Fruit fly (Drosophila melanogaster) whole organism, embryonic: ENCODE data around the gene eIF3h.

Experiments
- Ada2b ChIP-seq: fragments of 200-800 bp; sonication (Bioruptor generic); IDR thresholded peaks from 2 replicates; pipeline ENCODE4 v1.3.6; 2022; ENCODE audit warnings: missing biosample characterization, missing genetic modification characterization
- Bgb ChIP-seq: fragments of 200-800 bp; sonication (Bioruptor generic); IDR thresholded peaks from 2 replicates; pipeline ENCODE4 v1.3.6; 2022; ENCODE audit warnings: missing biosample characterization, missing genetic modification characterization; ENCODE audit not compliant: partially characterized antibody
- BtbVII ChIP-seq: fragments of 200-800 bp; sonication (Bioruptor generic); optimal IDR thresholded peaks from 3 replicates; lab custom pipeline; 2017; ENCODE audit warnings: missing biosample characterization, mild to moderate bottlenecking, missing genetic modification characterization
- CG12104 ChIP-seq: fragments of 200-800 bp; sonication (Bioruptor generic); optimal IDR thresholded peaks from 3 replicates; lab custom pipeline; 2016; ENCODE audit warnings: missing biosample characterization, missing genetic modification characterization
- CG1529 ChIP-seq: fragments of 200-800 bp; sonication (Bioruptor generic); optimal IDR thresholded peaks from 3 replicates; lab custom pipeline; 2018; ENCODE audit warnings: missing biosample characterization, missing genetic modification characterization
- CG1792 ChIP-seq: fragments of 200-800 bp; sonication (Bioruptor generic); optimal IDR thresholded peaks from 2 replicates; lab custom pipeline; 2016; ENCODE audit warnings: missing biosample characterization, missing genetic modification characterization
- CG2129 ChIP-seq: fragments of 200-800 bp; sonication (Bioruptor generic); IDR thresholded peaks from 2 replicates; pipeline ENCODE4 v1.3.6; 2022; ENCODE audit warnings: missing biosample characterization, missing genetic modification characterization; ENCODE audit not compliant: partially characterized antibody
- CG30431 ChIP-seq: fragments of 200-800 bp; sonication (Bioruptor generic); optimal IDR thresholded peaks from 2 replicates; lab custom pipeline; 2017; ENCODE audit warnings: missing biosample characterization, missing genetic modification characterization
- CG33557 ChIP-seq: fragments of 200-800 bp; sonication (Bioruptor generic); optimal IDR thresholded peaks from 2 replicates; lab custom pipeline; 2019; ENCODE audit warnings: missing biosample characterization, mild to moderate bottlenecking, missing genetic modification characterization, moderate library complexity
- CG34422 ChIP-seq: fragments of 200-800 bp; sonication (Bioruptor generic); IDR thresholded peaks from 3 replicates; pipeline ENCODE4 v1.3.6; 2022; ENCODE audit warnings: missing biosample characterization, missing genetic modification characterization
- CG6175 ChIP-seq: fragments of 200-800 bp; sonication (Bioruptor generic); IDR thresholded peaks from 3 replicates; pipeline ENCODE4 v1.3.6; 2022; ENCODE audit warnings: missing biosample characterization, missing genetic modification characterization
- CG6854 ChIP-seq: fragments of 200-800 bp; sonication (Bioruptor generic); optimal IDR thresholded peaks from 3 replicates; lab custom pipeline; 2017; ENCODE audit warnings: missing biosample characterization, mild to moderate bottlenecking, missing genetic modification characterization
- CG7556 ChIP-seq: fragments of 200-800 bp; sonication (Bioruptor generic); optimal IDR thresholded peaks from 2 replicates; lab custom pipeline; 2017; ENCODE audit warnings: missing biosample characterization, mild to moderate bottlenecking, missing genetic modification characterization
- CG9215 ChIP-seq: fragments of 200-800 bp; sonication (Bioruptor generic); IDR thresholded peaks from 2 replicates; pipeline ENCODE4 v1.3.6; 2022; ENCODE audit warnings: missing biosample characterization, missing genetic modification characterization
- CG9876 ChIP-seq: fragments of 200-800 bp; sonication (Bioruptor generic); optimal IDR thresholded peaks from 2 replicates; lab custom pipeline; 2016; ENCODE audit warnings: missing biosample characterization, missing genetic modification characterization
- CG9932 ChIP-seq: fragments of 200-800 bp; sonication (Bioruptor generic); IDR thresholded peaks from 2 replicates; pipeline ENCODE4 v1.3.6; 2022; ENCODE audit warnings: missing biosample characterization, missing genetic modification characterization
- Doc3 ChIP-seq: fragments of 200-800 bp; sonication (Bioruptor generic); IDR thresholded peaks from 3 replicates; pipeline ENCODE4 v1.3.6; 2022; ENCODE audit warnings: missing biosample characterization, missing genetic modification characterization; ENCODE audit not compliant: partially characterized antibody
- Dp ChIP-seq: fragments of 200-800 bp; sonication (Bioruptor generic); optimal IDR thresholded peaks from 2 replicates; lab custom pipeline; 2018; ENCODE audit warnings: missing biosample characterization, mild to moderate bottlenecking, missing genetic modification characterization, moderate library complexity
- E2f2 ChIP-seq: fragments of 200-800 bp; sonication (Bioruptor generic); IDR thresholded peaks from 2 replicates; pipeline ENCODE4 v1.3.6; 2022; ENCODE audit warnings: missing biosample characterization, missing genetic modification characterization
- HLH4C ChIP-seq: fragments of 200-800 bp; sonication (Bioruptor generic); IDR thresholded peaks from 3 replicates; pipeline ENCODE4 v1.3.6; 2022; ENCODE audit warnings: missing biosample characterization, missing genetic modification characterization; ENCODE audit not compliant: partially characterized antibody
- Hey ChIP-seq: fragments of 200-800 bp; sonication (Bioruptor generic); optimal IDR thresholded peaks from 3 replicates; lab custom pipeline; 2018; ENCODE audit warnings: missing biosample characterization, mild to moderate bottlenecking, missing genetic modification characterization
- Hsf ChIP-seq: fragments of 200-800 bp; sonication (Bioruptor generic); optimal IDR thresholded peaks from 3 replicates; lab custom pipeline; 2016; ENCODE audit warnings: missing biosample characterization, missing genetic modification characterization
- Med ChIP-seq: fragments of 200-800 bp; sonication (Bioruptor generic); peaks from one replicate; lab custom pipeline; 2016; ENCODE audit warnings: missing biosample characterization, missing genetic modification characterization, mild to moderate bottlenecking, inconsistent platforms, moderate library complexity
- Myb ChIP-seq: fragments of 200-800 bp; sonication (Bioruptor generic); optimal IDR thresholded peaks from 2 replicates; lab custom pipeline; 2016; ENCODE audit warnings: missing biosample characterization, missing genetic modification characterization
- Poxn ChIP-seq: fragments of 200-800 bp; sonication (Bioruptor generic); IDR thresholded peaks from 2 replicates; pipeline ENCODE4 v1.3.6; 2022; ENCODE audit warnings: missing biosample characterization, missing genetic modification characterization
- Ptx1 ChIP-seq: fragments of 200-800 bp; sonication (Bioruptor generic); IDR thresholded peaks from 2 replicates; pipeline ENCODE4 v1.3.6; 2022; ENCODE audit warnings: missing biosample characterization, missing genetic modification characterization
- Scr ChIP-seq: fragments of 200-800 bp; sonication (Bioruptor generic); IDR thresholded peaks from 2 replicates; pipeline ENCODE4 v1.3.6; 2022; ENCODE audit warnings: missing biosample characterization, missing genetic modification characterization; ENCODE audit not compliant: partially characterized antibody
- Xrp1 ChIP-seq: fragments of 200-800 bp; sonication (Bioruptor generic); IDR thresholded peaks from 2 replicates; pipeline ENCODE4 v1.3.6; 2022; ENCODE audit warnings: missing biosample characterization, missing genetic modification characterization
- amos ChIP-seq: fragments of 200-800 bp; sonication (Bioruptor generic); IDR thresholded peaks from 2 replicates; pipeline ENCODE4 v1.3.6; 2022; ENCODE audit warnings: missing biosample characterization, missing genetic modification characterization; ENCODE audit not compliant: partially characterized antibody
- ash1 ChIP-seq: fragments of 200-800 bp; sonication (Bioruptor generic); optimal IDR thresholded peaks from 2 replicates; lab custom pipeline; 2018; ENCODE audit warnings: missing biosample characterization, mild to moderate bottlenecking, missing genetic modification characterization
- corto ChIP-seq: fragments of 200-800 bp; sonication (Bioruptor generic); optimal IDR thresholded peaks from 2 replicates; lab custom pipeline; 2016; ENCODE audit warnings: missing biosample characterization, mild to moderate bottlenecking, missing genetic modification characterization, moderate library complexity
- dati ChIP-seq: fragments of 200-800 bp; sonication (Bioruptor generic); IDR thresholded peaks from 2 replicates; pipeline ENCODE4 v1.3.6; 2022; ENCODE audit warnings: missing biosample characterization, missing genetic modification characterization
- fd96Cb ChIP-seq: fragments of 200-800 bp; sonication (Bioruptor generic); optimal IDR thresholded peaks from 2 replicates; lab custom pipeline; 2018; ENCODE audit warnings: missing biosample characterization, mild to moderate bottlenecking, missing genetic modification characterization, moderate library complexity
- gfzf ChIP-seq: fragments of 200-800 bp; sonication (Bioruptor generic); optimal IDR thresholded peaks from 2 replicates; lab custom pipeline; 2016; ENCODE audit warnings: missing biosample characterization, mild to moderate bottlenecking, missing genetic modification characterization, moderate library complexity
- grau ChIP-seq: fragments of 200-800 bp; optimal IDR thresholded peaks from 3 replicates; lab custom pipeline; 2019; ENCODE audit warnings: missing biosample characterization, mild to moderate bottlenecking, missing genetic modification characterization, moderate library complexity
- her ChIP-seq: fragments of 200-800 bp; sonication (Bioruptor generic); optimal IDR thresholded peaks from 2 replicates; lab custom pipeline; 2016; ENCODE audit warnings: missing biosample characterization, missing genetic modification characterization
- inv ChIP-seq: fragments of 200-800 bp; sonication (Bioruptor generic); IDR thresholded peaks from 2 replicates; pipeline ENCODE4 v1.3.6; 2022; ENCODE audit warnings: missing biosample characterization, missing genetic modification characterization; ENCODE audit not compliant: partially characterized antibody
- jumu ChIP-seq: fragments of 200-800 bp; sonication (Bioruptor generic); optimal IDR thresholded peaks from 3 replicates; lab custom pipeline; 2016; ENCODE audit warnings: missing biosample characterization, missing genetic modification characterization
- kah ChIP-seq: fragments of 200-800 bp; sonication (Bioruptor generic); optimal IDR thresholded peaks from 2 replicates; lab custom pipeline; 2018; ENCODE audit warnings: missing biosample characterization, mild to moderate bottlenecking, missing genetic modification characterization
- knrl ChIP-seq: fragments of 200-800 bp; sonication (Bioruptor generic); IDR thresholded peaks from 3 replicates; pipeline ENCODE4 v1.3.6; 2022; ENCODE audit warnings: missing biosample characterization, missing genetic modification characterization; ENCODE audit not compliant: partially characterized antibody
- lov ChIP-seq, 2 experiments: fragments of 200-800 bp in 1 of 2; fragments of >200 bp in 1 of 2; sonication (Bioruptor generic) in 1 of 2; IDR thresholded peaks in 1 of 2; optimal IDR thresholded peaks in 1 of 2; 2 replicates in 1 of 2; 3 replicates in 1 of 2; pipeline versions ENCODE4 v1.3.6 to Lab custom; 2017 to 2022; ENCODE audit warnings: missing biosample characterization in 1 of 2, missing genetic modification characterization in 1 of 2
- luna ChIP-seq: fragments of 200-800 bp; sonication (Bioruptor generic); optimal IDR thresholded peaks from 2 replicates; lab custom pipeline; 2016; ENCODE audit warnings: missing biosample characterization, missing genetic modification characterization
- nerfin-1 ChIP-seq: fragments of 200-800 bp; sonication (Bioruptor generic); optimal IDR thresholded peaks from 3 replicates; lab custom pipeline; 2019; ENCODE audit warnings: missing biosample characterization, mild to moderate bottlenecking, missing genetic modification characterization, moderate library complexity
- phol ChIP-seq: fragments of 200-800 bp; sonication (Bioruptor generic); optimal IDR thresholded peaks from 3 replicates; lab custom pipeline; 2018; ENCODE audit warnings: missing biosample characterization, mild to moderate bottlenecking, missing genetic modification characterization, moderate library complexity
- pzg ChIP-seq: fragments of 200-800 bp; sonication (Bioruptor generic); optimal IDR thresholded peaks from 3 replicates; lab custom pipeline; 2018; ENCODE audit warnings: missing biosample characterization, mild to moderate bottlenecking, missing genetic modification characterization, moderate library complexity
- row ChIP-seq: fragments of 200-800 bp; sonication (Bioruptor generic); IDR thresholded peaks from 3 replicates; pipeline ENCODE4 v1.3.6; 2022; ENCODE audit warnings: missing biosample characterization, missing genetic modification characterization
- sqz ChIP-seq: fragments of 200-800 bp; sonication (Bioruptor generic); optimal IDR thresholded peaks from 3 replicates; lab custom pipeline; 2018; ENCODE audit warnings: missing biosample characterization, mild to moderate bottlenecking, missing genetic modification characterization
- unc-4 ChIP-seq: fragments of 200-800 bp; sonication (Bioruptor generic); IDR thresholded peaks from 2 replicates; pipeline ENCODE4 v1.3.6; 2022; ENCODE audit warnings: missing biosample characterization, missing genetic modification characterization; ENCODE audit not compliant: partially characterized antibody
- yki ChIP-seq: fragments of >200 bp; optimal IDR thresholded peaks from 3 replicates; lab custom pipeline; 2018

The eIF3h gene

DNA sequence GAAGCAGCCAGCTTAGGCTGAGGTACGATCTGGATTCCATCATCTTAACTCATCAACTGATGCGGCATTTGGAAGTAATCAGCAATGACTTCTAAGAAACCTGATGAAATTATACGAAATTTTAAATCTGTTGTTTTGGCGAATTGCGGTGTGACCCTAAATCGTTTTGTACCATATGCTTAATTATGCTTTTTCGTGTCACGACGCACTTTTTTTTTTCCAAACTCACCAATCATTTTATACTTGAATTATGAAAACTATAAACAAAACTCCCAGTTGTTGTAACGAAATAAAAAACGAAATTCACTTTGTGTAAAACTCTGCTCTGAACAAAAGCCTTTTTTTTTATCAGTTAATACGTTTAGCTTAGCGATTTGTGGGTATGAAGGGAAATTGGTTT is 5.2 kb upstream of the eIF3h start, which contains the start of gene Nepl3 (continued):
- TF ChIP-seq knrl = peak; percentile 22; the same call in 1 of the 3 replicates
- TF ChIP-seq luna = no peak
- TF ChIP-seq lov (optimal IDR thresholded peaks at IDR 0.05; lab: Kevin White, UChicago) = no peak
- TF ChIP-seq lov (GFP tag; IDR thresholded peaks at IDR 0.05; lab: Robert Waterston, UW) = no peak
- no peak for TF ChIP-seq CG6854 (GFP tag; lab: Kevin White, UChicago)
- no peak for TF ChIP-seq Xrp1 (GFP tag; lab: Robert Waterston, UW)
- TF ChIP-seq pzg (GFP tag; lab: Kevin White, UChicago) = peak; percentile 28
- peak; percentile 44; the same call in 1 of the 3 replicates for TF ChIP-seq HLH4C
- TF ChIP-seq Dp = peak; percentile 41
- TF ChIP-seq Doc3 (GFP tag; lab: Robert Waterston, UW) = peak; percentile 65
- TF ChIP-seq row (GFP tag; lab: Robert Waterston, UW) = peak; percentile 37; the same call in 2 of the 3 replicates
- no peak for TF ChIP-seq Hey (tag; lab: Kevin White, UChicago)
- TF ChIP-seq Scr (GFP tag; lab: Robert Waterston, UW) = peak; percentile 69
- TF ChIP-seq unc-4 = peak; percentile 69
- TF ChIP-seq E2f2 (GFP tag; lab: Robert Waterston, UW) = peak; percentile 56; the same call in 1 of the 2 replicates
- peak; percentile 12 for TF ChIP-seq sqz (GFP tag; lab: Kevin White, UChicago)
- TF ChIP-seq ash1 (GFP tag; lab: Kevin White, UChicago) = no peak
- peak; percentile 47; the same call in 1 of the 2 replicates for TF ChIP-seq Bgb (GFP tag; lab: Robert Waterston, UW)
- TF ChIP-seq CG2129 = no peak
- TF ChIP-seq amos = peak; percentile 51; the same call in 1 of the 2 replicates
- TF ChIP-seq inv (GFP tag; lab: Robert Waterston, UW) = peak; percentile 23; the same call in 1 of the 2 replicates
- no peak for TF ChIP-seq CG30431
- TF ChIP-seq gfzf (GFP tag; lab: Kevin White, UChicago) = peak; percentile 65

DNA sequence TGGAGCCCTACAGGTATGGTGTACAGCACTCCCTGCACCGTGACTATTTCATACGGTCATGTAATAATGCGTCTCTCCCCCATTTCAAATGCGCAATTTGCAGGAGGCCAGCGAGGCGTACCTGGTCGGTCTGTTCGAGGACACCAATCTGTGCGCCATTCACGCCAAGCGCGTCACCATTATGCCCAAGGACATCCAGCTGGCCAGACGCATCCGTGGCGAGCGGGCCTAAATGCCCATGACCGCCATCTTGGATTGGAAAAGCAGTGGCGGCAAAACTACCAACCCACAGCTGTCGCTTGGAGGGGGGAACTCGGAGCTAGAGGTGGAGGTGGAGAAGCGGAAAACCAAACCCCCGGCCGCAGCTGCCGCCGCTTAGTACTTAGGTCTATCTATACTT is 2.6 kb upstream of the eIF3h start:
- TF ChIP-seq phol (tag; lab: Kevin White, UChicago) (peak; percentile 96), yki (no peak), CG1529 (GFP tag; lab: Kevin White, UChicago) (no peak), Med (peak; percentile 61)
- TF ChIP-seq, all 482 proteins: peak for 2

DNA sequence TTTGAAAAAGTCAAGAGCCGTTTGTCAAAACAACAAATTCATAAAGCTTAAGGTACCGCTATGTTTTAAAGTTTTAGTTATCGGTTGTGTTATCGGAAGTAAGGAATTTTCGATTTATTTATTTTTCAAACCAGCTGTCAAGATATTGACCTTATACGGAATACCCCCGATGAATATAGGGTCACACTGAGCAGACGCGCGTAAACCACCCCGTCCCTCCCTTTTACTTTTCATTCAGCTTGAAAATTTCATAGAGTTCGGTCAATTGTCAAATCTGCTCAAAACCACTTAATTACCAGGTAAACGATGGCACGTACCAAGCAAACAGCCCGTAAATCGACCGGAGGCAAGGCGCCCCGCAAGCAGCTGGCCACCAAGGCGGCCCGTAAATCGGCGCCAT is 2.1 kb upstream of the eIF3h start, which contains the start of the genes CG14036 and His3.3A:
Gene CG14036, minus strand, starts transcription at position 64 of the 400 bp plus-strand sequence.
Gene His3.3A, plus strand, starts transcription at position 106 of the 400 bp plus-strand sequence.
- TF ChIP-seq dati (no peak), grau (peak; percentile 15), corto (GFP tag; lab: Kevin White, UChicago) (no peak), CG9215 (GFP tag; lab: Robert Waterston, UW) (no peak), Myb (GFP tag; lab: Kevin White, UChicago) (peak; percentile 75), phol (tag; lab: Kevin White, UChicago) (no peak), CG9932 (GFP tag; lab: Robert Waterston, UW) (peak; percentile 35; the same call in 1 of the 2 replicates), her (no peak), CG34422 (GFP tag; lab: Robert Waterston, UW) (peak; percentile 75; the same call in 2 of the 3 replicates), Ada2b (GFP tag; lab: Robert Waterston, UW) (no peak), CG1792 (GFP tag; lab: Kevin White, UChicago) (no peak), CG12104 (GFP tag; lab: Kevin White, UChicago) (no peak), jumu (GFP tag; lab: Kevin White, UChicago) (peak; percentile 24), unc-4 (peak; percentile 69), BtbVII (GFP tag; lab: Kevin White, UChicago) (no peak), nerfin-1 (tag; lab: Kevin White, UChicago) (peak; percentile 20), CG9876 (no peak), Ptx1 (GFP tag; lab: Robert Waterston, UW) (no peak), Poxn (GFP tag; lab: Robert Waterston, UW) (no peak), fd96Cb (no peak), Hsf (GFP tag; lab: Kevin White, UChicago) (no peak), kah (GFP tag; lab: Kevin White, UChicago) (no peak), CG6175 (GFP tag; lab: Robert Waterston, UW) (no peak), CG7556 (no peak), CG33557 (GFP tag; lab: Kevin White, UChicago) (no peak)
